Fruit fly (Drosophila melanogaster) whole organism, embryonic: ENCODE results near the gene Cow.

Source experiments
- B-H2 ChIP-seq: fragments of 200-800 bp; sonication (Bioruptor generic); optimal IDR thresholded peaks from 2 replicates; lab custom pipeline; 2018; ENCODE audit warnings: missing biosample characterization, mild to moderate bottlenecking, missing genetic modification characterization
- CG10366 ChIP-seq: fragments of 200-800 bp; sonication (Bioruptor generic); IDR thresholded peaks from 2 replicates; pipeline ENCODE4 v1.3.6; 2022; ENCODE audit warnings: missing biosample characterization, missing genetic modification characterization
- CG10543 ChIP-seq: fragments of 200-800 bp; sonication (Bioruptor generic); optimal IDR thresholded peaks from 3 replicates; lab custom pipeline; 2017; ENCODE audit warnings: missing biosample characterization, mild to moderate bottlenecking, missing genetic modification characterization, moderate library complexity
- CG11504 ChIP-seq: fragments of 200-800 bp; sonication (Bioruptor generic); optimal IDR thresholded peaks from 3 replicates; lab custom pipeline; 2019; ENCODE audit warnings: missing biosample characterization, mild to moderate bottlenecking, missing genetic modification characterization, moderate library complexity
- CG12744 ChIP-seq: fragments of 200-800 bp; sonication (Bioruptor generic); optimal IDR thresholded peaks from 2 replicates; lab custom pipeline; 2016; ENCODE audit warnings: missing biosample characterization, missing genetic modification characterization
- CG12769 ChIP-seq: fragments of 200-800 bp; sonication (Bioruptor generic); optimal IDR thresholded peaks from 2 replicates; lab custom pipeline; 2019; ENCODE audit warnings: missing biosample characterization, mild to moderate bottlenecking, missing genetic modification characterization, moderate library complexity
- CG13894 ChIP-seq: fragments of 200-800 bp; sonication (Bioruptor generic); optimal IDR thresholded peaks from 3 replicates; lab custom pipeline; 2018; ENCODE audit warnings: missing biosample characterization, mild to moderate bottlenecking, missing genetic modification characterization, moderate library complexity
- CG14441 ChIP-seq: fragments of 200-800 bp; sonication (Bioruptor generic); IDR thresholded peaks from 2 replicates; pipeline ENCODE4 v1.3.6; 2022; ENCODE audit warnings: missing biosample characterization, missing genetic modification characterization
- CG14860 ChIP-seq: fragments of 200-800 bp; sonication (Bioruptor generic); IDR thresholded peaks from 3 replicates; pipeline ENCODE4 v1.3.6; 2022; ENCODE audit warnings: missing biosample characterization, missing genetic modification characterization; ENCODE audit not compliant: partially characterized antibody
- CG17385 ChIP-seq: fragments of 200-800 bp; sonication (Bioruptor generic); optimal IDR thresholded peaks from 3 replicates; lab custom pipeline; 2018; ENCODE audit warnings: missing biosample characterization, mild to moderate bottlenecking, missing genetic modification characterization
- CG18599 ChIP-seq: fragments of 200-800 bp; sonication (Bioruptor generic); optimal IDR thresholded peaks from 3 replicates; lab custom pipeline; 2017; ENCODE audit warnings: missing biosample characterization, missing genetic modification characterization, mild to moderate bottlenecking, moderate library complexity, missing genetic modification reagents
- CG2678 ChIP-seq: fragments of 200-800 bp; sonication (Bioruptor generic); optimal IDR thresholded peaks from 3 replicates; lab custom pipeline; 2019; ENCODE audit warnings: missing biosample characterization, mild to moderate bottlenecking, missing genetic modification characterization, moderate library complexity
- CG32532 ChIP-seq: fragments of 200-800 bp; sonication (Bioruptor generic); IDR thresholded peaks from 2 replicates; pipeline ENCODE4 v1.3.6; 2022; ENCODE audit warnings: missing biosample characterization, missing genetic modification characterization
- CG32772 ChIP-seq: fragments of 200-800 bp; sonication (Bioruptor generic); IDR thresholded peaks from 2 replicates; pipeline ENCODE4 v1.3.6; 2022; ENCODE audit warnings: missing biosample characterization, missing genetic modification characterization
- CG34422 ChIP-seq: fragments of 200-800 bp; sonication (Bioruptor generic); IDR thresholded peaks from 3 replicates; pipeline ENCODE4 v1.3.6; 2022; ENCODE audit warnings: missing biosample characterization, missing genetic modification characterization
- CG6813 ChIP-seq: fragments of 200-800 bp; sonication (Bioruptor generic); optimal IDR thresholded peaks from 2 replicates; lab custom pipeline; 2017; ENCODE audit warnings: missing biosample characterization, missing genetic modification characterization, mild to moderate bottlenecking, moderate library complexity, missing genetic modification reagents
- CG8388 ChIP-seq: fragments of 200-800 bp; sonication (Bioruptor generic); optimal IDR thresholded peaks from 2 replicates; lab custom pipeline; 2019; ENCODE audit warnings: missing biosample characterization, mild to moderate bottlenecking, missing genetic modification characterization, moderate library complexity
- Dbx ChIP-seq: fragments of 200-800 bp; sonication (Bioruptor generic); IDR thresholded peaks from 3 replicates; pipeline ENCODE4 v1.3.6; 2022; ENCODE audit warnings: missing biosample characterization, missing genetic modification characterization
- Deaf1 ChIP-seq: fragments of 200-800 bp; optimal IDR thresholded peaks from 3 replicates; lab custom pipeline; 2019; ENCODE audit warnings: missing biosample characterization, mild to moderate bottlenecking, missing genetic modification characterization, moderate library complexity
- E2f1 ChIP-seq: fragments of 200-800 bp; sonication (Bioruptor generic); IDR thresholded peaks from 2 replicates; pipeline ENCODE4 v1.3.6; 2022; ENCODE audit warnings: missing biosample characterization, missing genetic modification characterization
- E2f2 ChIP-seq: fragments of 200-800 bp; sonication (Bioruptor generic); IDR thresholded peaks from 2 replicates; pipeline ENCODE4 v1.3.6; 2022; ENCODE audit warnings: missing biosample characterization, missing genetic modification characterization
- Eip74EF ChIP-seq, 2 experiments: fragments of 200-800 bp in 1 of 2; fragments of >200 bp in 1 of 2; sonication (Bioruptor generic) in 1 of 2; optimal IDR thresholded peaks; 2 replicates each; lab custom pipeline; 2017 to 2019; ENCODE audit warnings: missing biosample characterization in 2 of 2, missing genetic modification characterization in 2 of 2, mild to moderate bottlenecking in 1 of 2, moderate library complexity in 1 of 2
- Hey ChIP-seq: fragments of 200-800 bp; sonication (Bioruptor generic); optimal IDR thresholded peaks from 3 replicates; lab custom pipeline; 2018; ENCODE audit warnings: missing biosample characterization, mild to moderate bottlenecking, missing genetic modification characterization
- Hmr ChIP-seq: fragments of 200-800 bp; sonication (Bioruptor generic); optimal IDR thresholded peaks from 3 replicates; lab custom pipeline; 2017; ENCODE audit warnings: mild to moderate bottlenecking, missing biosample characterization, missing genetic modification reagents, missing genetic modification characterization
- Hr78 ChIP-seq, 2 experiments: fragments of 200-800 bp in 1 of 2; fragments of >200 bp in 1 of 2; sonication (Bioruptor generic) in 1 of 2; optimal IDR thresholded peaks; 2 replicates each; lab custom pipeline; 2017 to 2019; ENCODE audit warnings: missing biosample characterization in 2 of 2, missing genetic modification characterization in 2 of 2, mild to moderate bottlenecking in 1 of 2, moderate library complexity in 1 of 2
- MESR4 ChIP-seq: fragments of 200-800 bp; sonication (Bioruptor generic); optimal IDR thresholded peaks from 2 replicates; lab custom pipeline; 2018; ENCODE audit warnings: missing biosample characterization, mild to moderate bottlenecking, missing genetic modification characterization, moderate library complexity
- Pdp1 ChIP-seq, 2 experiments: fragments of 200-800 bp; sonication (Bioruptor generic); optimal IDR thresholded peaks; 3 replicates each; lab custom pipeline; 2016; ENCODE audit warnings: missing biosample characterization in 2 of 2, missing genetic modification characterization in 2 of 2, mild to moderate bottlenecking in 1 of 2, moderate library complexity in 1 of 2
- Rfx ChIP-seq: fragments of 200-800 bp; sonication (Bioruptor generic); IDR thresholded peaks from 2 replicates; pipeline ENCODE4 v1.3.6; 2022; ENCODE audit warnings: missing biosample characterization, missing genetic modification characterization
- al ChIP-seq: fragments of 200-800 bp; sonication (Bioruptor generic); IDR thresholded peaks from 2 replicates; pipeline ENCODE4 v1.3.6; 2022; ENCODE audit warnings: missing biosample characterization, missing genetic modification characterization
- aop ChIP-seq: fragments of 200-800 bp; sonication (Bioruptor generic); IDR thresholded peaks from 2 replicates; pipeline ENCODE4 v1.3.6; 2022; ENCODE audit warnings: missing biosample characterization, missing genetic modification characterization
- btn ChIP-seq: fragments of 200-800 bp; sonication (Bioruptor generic); optimal IDR thresholded peaks from 2 replicates; lab custom pipeline; 2016; ENCODE audit warnings: missing biosample characterization, missing genetic modification characterization
- chinmo ChIP-seq: fragments of 200-800 bp; sonication (Bioruptor generic); IDR thresholded peaks from 4 replicates; pipeline ENCODE4 v1.3.6; 2022; ENCODE audit warnings: missing biosample characterization, missing genetic modification characterization; ENCODE audit not compliant: partially characterized antibody
- ci ChIP-seq: fragments of 200-800 bp; sonication (Bioruptor generic); IDR thresholded peaks from 3 replicates; pipeline ENCODE4 v1.3.6; 2022; ENCODE audit warnings: missing biosample characterization, missing genetic modification characterization
- grau ChIP-seq: fragments of 200-800 bp; optimal IDR thresholded peaks from 3 replicates; lab custom pipeline; 2019; ENCODE audit warnings: missing biosample characterization, mild to moderate bottlenecking, missing genetic modification characterization, moderate library complexity
- grn ChIP-seq: fragments of 200-800 bp; sonication (Bioruptor generic); optimal IDR thresholded peaks from 3 replicates; lab custom pipeline; 2017; ENCODE audit warnings: missing biosample characterization, missing genetic modification characterization
- ind ChIP-seq: fragments of 200-800 bp; sonication (Bioruptor generic); optimal IDR thresholded peaks from 3 replicates; lab custom pipeline; 2016; ENCODE audit warnings: missing biosample characterization, missing genetic modification characterization
- mam ChIP-seq: fragments of 200-800 bp; sonication (Bioruptor generic); optimal IDR thresholded peaks from 3 replicates; lab custom pipeline; 2016; ENCODE audit warnings: missing biosample characterization, missing genetic modification characterization
- mirr ChIP-seq: fragments of 200-800 bp; sonication (Bioruptor generic); optimal IDR thresholded peaks from 3 replicates; lab custom pipeline; 2018; ENCODE audit warnings: missing biosample characterization, mild to moderate bottlenecking, missing genetic modification characterization
- prd ChIP-seq, 3 experiments: fragments of >200 bp in 2 of 3; fragments of 200-800 bp in 1 of 3; sonication (Bioruptor generic) in 1 of 3; optimal IDR thresholded peaks in 2 of 3; IDR thresholded peaks in 1 of 3; 2 replicates in 2 of 3; 3 replicates in 1 of 3; pipeline versions ENCODE4 v1.3.6 to Lab custom; 2017 to 2022; ENCODE audit warnings: missing biosample characterization in 1 of 3, missing genetic modification characterization in 1 of 3
- ranshi ChIP-seq: fragments of 200-800 bp; sonication (Bioruptor generic); IDR thresholded peaks from 2 replicates; pipeline ENCODE4 v1.3.6; 2022; ENCODE audit warnings: missing biosample characterization, missing genetic modification characterization
- repo ChIP-seq: fragments of 200-800 bp; sonication (Bioruptor generic); optimal IDR thresholded peaks from 2 replicates; lab custom pipeline; 2016; ENCODE audit warnings: missing biosample characterization, missing genetic modification characterization
- rib ChIP-seq: fragments of 200-800 bp; sonication (Bioruptor generic); IDR thresholded peaks from 2 replicates; pipeline ENCODE4 v1.3.6; 2022; ENCODE audit warnings: missing biosample characterization, missing genetic modification characterization
- row ChIP-seq: fragments of 200-800 bp; sonication (Bioruptor generic); IDR thresholded peaks from 3 replicates; pipeline ENCODE4 v1.3.6; 2022; ENCODE audit warnings: missing biosample characterization, missing genetic modification characterization
- slbo ChIP-seq: fragments of 200-800 bp; sonication (Bioruptor generic); IDR thresholded peaks from 2 replicates; pipeline ENCODE4 v1.3.6; 2022; ENCODE audit warnings: missing biosample characterization, missing genetic modification characterization
- sr ChIP-seq: fragments of 200-800 bp; sonication (Bioruptor generic); IDR thresholded peaks from 3 replicates; pipeline ENCODE4 v1.3.6; 2022; ENCODE audit warnings: missing biosample characterization, missing genetic modification characterization
- sug ChIP-seq: fragments of 200-800 bp; optimal IDR thresholded peaks from 2 replicates; lab custom pipeline; 2019; ENCODE audit warnings: missing biosample characterization, mild to moderate bottlenecking, missing genetic modification characterization, moderate library complexity
- vvl ChIP-seq: fragments of 200-800 bp; sonication (Bioruptor generic); IDR thresholded peaks from 2 replicates; pipeline ENCODE4 v1.3.6; 2022; ENCODE audit warnings: missing biosample characterization, missing genetic modification characterization
- zf30C ChIP-seq: fragments of 200-800 bp; sonication (Bioruptor generic); optimal IDR thresholded peaks from 3 replicates; lab custom pipeline; 2018; ENCODE audit warnings: missing biosample characterization, mild to moderate bottlenecking, missing genetic modification characterization

Gene Cow

DNA sequence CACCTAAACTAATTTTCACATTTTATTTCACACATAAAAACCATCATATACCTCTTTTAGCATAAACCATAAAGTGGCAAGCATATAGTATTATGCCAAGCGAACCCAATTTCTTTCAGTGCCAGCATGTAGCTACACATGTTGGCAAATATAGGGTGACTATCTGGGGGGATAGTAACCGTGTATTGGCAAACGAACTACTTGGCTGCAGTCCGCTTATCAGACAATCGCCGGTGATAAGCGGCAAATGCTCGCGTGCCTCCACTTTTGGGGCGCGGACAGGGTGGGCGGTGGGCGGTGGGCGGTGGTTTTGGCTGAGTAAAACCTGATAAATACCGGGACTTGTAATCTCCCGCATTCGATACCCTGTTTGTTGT, 27.1 kb upstream of the Cow start (continued):
- TF ChIP-seq Hr78 (GFP tag; optimal IDR thresholded peaks at IDR 0.05; lab: Kevin White, UChicago) (no peak), CG8388 (no peak), prd (optimal IDR thresholded peaks at IDR 0.05; lab: Kevin White, UChicago) (no peak), prd (GFP tag; IDR thresholded peaks at IDR 0.05; lab: Robert Waterston, UW) (0 out of 3 replicates have a peak, but pooled peaks have one; percentile 19), CG32532 (GFP tag; lab: Robert Waterston, UW) (0 out of 2 replicates have a peak, but pooled peaks have one; percentile 8), CG34422 (GFP tag; lab: Robert Waterston, UW) (0 out of 3 replicates have a peak, but pooled peaks have one; percentile 33), slbo (GFP tag; lab: Robert Waterston, UW) (peak; percentile 41; the same call in 1 of the 2 replicates), ranshi (GFP tag; lab: Robert Waterston, UW) (peak; percentile 37; the same call in 1 of the 2 replicates), al (GFP tag; lab: Robert Waterston, UW) (0 out of 2 replicates have a peak, but pooled peaks have one; percentile 3), CG18599 (GFP tag; lab: Kevin White, UChicago) (peak; percentile 52), CG12769 (tag; lab: Kevin White, UChicago) (peak; percentile 36), CG10366 (GFP tag; lab: Robert Waterston, UW) (peak; percentile 38; the same call in 1 of the 2 replicates), Rfx (GFP tag; lab: Robert Waterston, UW) (peak; percentile 7; the same call in 1 of the 2 replicates), mam (GFP tag; lab: Kevin White, UChicago) (peak; percentile 2), vvl (GFP tag; lab: Robert Waterston, UW) (0 out of 2 replicates have a peak, but pooled peaks have one; percentile 38), aop (GFP tag; lab: Robert Waterston, UW) (no peak), CG6813 (GFP tag; lab: Kevin White, UChicago) (peak; percentile 20), Hmr (GFP tag; lab: Kevin White, UChicago) (peak; percentile 12), btn (GFP tag; lab: Kevin White, UChicago) (no peak), row (GFP tag; lab: Robert Waterston, UW) (peak; percentile 50; the same call in 2 of the 3 replicates), mirr (peak; percentile 90), rib (GFP tag; lab: Robert Waterston, UW) (peak; percentile 59; the same call in 1 of the 2 replicates), CG32772 (0 out of 2 replicates have a peak, but pooled peaks have one; percentile 10), E2f2 (0 out of 2 replicates have a peak, but pooled peaks have one; percentile 12), E2f1 (0 out of 2 replicates have a peak, but pooled peaks have one; percentile 16), CG14441 (peak; percentile 58), ind (peak; percentile 6), MESR4 (GFP tag; lab: Kevin White, UChicago) (no peak), grn (GFP tag; lab: Kevin White, UChicago) (peak; percentile 53), CG11504 (tag; lab: Kevin White, UChicago) (peak; percentile 54), B-H2 (no peak), Dbx (GFP tag; lab: Robert Waterston, UW) (0 out of 3 replicates have a peak, but pooled peaks have one; percentile 23), zf30C (GFP tag; lab: Kevin White, UChicago) (peak; percentile 24), chinmo (GFP tag; lab: Robert Waterston, UW) (peak; percentile 56; the same call in 1 of the 4 replicates)
- TF ChIP-seq, all 482 proteins: peak for 42

DNA sequence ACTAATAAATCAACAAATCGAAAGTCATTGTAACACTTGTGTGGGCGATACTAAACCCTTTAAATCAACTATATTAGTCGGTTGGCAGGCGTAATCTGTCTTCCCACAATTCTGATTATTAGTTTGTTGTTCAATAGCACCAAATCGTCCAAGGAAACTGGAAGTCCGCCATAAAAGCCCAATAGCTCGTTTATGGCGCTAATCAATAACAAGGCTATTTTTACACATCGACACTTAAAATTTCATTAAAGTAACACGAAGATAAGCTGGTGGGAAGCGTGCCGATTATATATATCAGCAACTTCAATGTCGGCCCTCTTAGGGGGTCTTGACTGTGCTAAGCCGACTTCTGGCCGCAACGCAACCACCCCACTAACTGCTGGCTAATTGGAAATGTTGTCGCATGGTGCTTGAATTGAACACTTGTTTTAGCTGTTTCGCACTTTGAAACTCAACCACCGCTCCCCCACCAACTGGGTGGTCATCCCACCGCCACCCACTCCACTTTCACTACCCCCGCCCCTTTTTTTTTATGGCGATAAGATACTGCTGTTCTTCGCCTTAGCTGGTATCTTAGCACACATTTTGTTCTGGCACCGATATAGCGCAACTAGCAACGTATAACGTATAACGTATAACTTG, 26.6 kb upstream of the Cow start:
- TF ChIP-seq CG12744 (GFP tag; lab: Kevin White, UChicago) (no peak), Eip74EF (GFP tag; optimal IDR thresholded peaks at IDR 0.05; lab: Kevin White, UChicago) (peak in 1 of 2 experiments; percentile 30), Deaf1 (no peak), B-H2 (peak; percentile 11), ci (GFP tag; lab: Robert Waterston, UW) (no peak), CG13894 (tag; lab: Kevin White, UChicago) (peak; percentile 45), grau (tag; lab: Kevin White, UChicago) (peak; percentile 38), CG14860 (GFP tag; lab: Robert Waterston, UW) (no peak), sug (peak; percentile 93), repo (GFP tag; lab: Kevin White, UChicago) (no peak), Hey (tag; lab: Kevin White, UChicago) (peak; percentile 80), CG10543 (peak; percentile 49), sr (GFP tag; lab: Robert Waterston, UW) (no peak), CG17385 (peak; percentile 18), Pdp1 (GFP tag; optimal IDR thresholded peaks at IDR 0.05; lab: Kevin White, UChicago) (peak in 1 of 2 experiments; percentile 6), CG2678 (tag; lab: Kevin White, UChicago) (peak; percentile 53)
